Fruit fly (Drosophila melanogaster) whole organism, pupa: ENCODE results near the gene QIL1.

Source experiments
- CG10348 ChIP-seq: fragments of 200-800 bp; sonication (Bioruptor generic); IDR thresholded peaks from 2 replicates; pipeline ENCODE4 v1.3.6; 2022; ENCODE audit warnings: missing biosample characterization, missing genetic modification characterization
- CG12605 ChIP-seq: fragments of 200-800 bp; sonication (Bioruptor generic); IDR thresholded peaks from 2 replicates; pipeline ENCODE4 v1.3.6; 2022; ENCODE audit warnings: missing biosample characterization, missing genetic modification characterization
- CG13204 ChIP-seq: fragments of 200-800 bp; sonication (Bioruptor generic); optimal IDR thresholded peaks from 2 replicates; lab custom pipeline; 2018; ENCODE audit warnings: missing biosample characterization, mild to moderate bottlenecking, missing genetic modification characterization, moderate library complexity
- CG14655 ChIP-seq: fragments of 200-800 bp; sonication (Bioruptor generic); optimal IDR thresholded peaks from 3 replicates; lab custom pipeline; 2017; ENCODE audit warnings: mild to moderate bottlenecking, missing biosample characterization, missing genetic modification reagents, missing genetic modification characterization
- CG15710 ChIP-seq: fragments of 200-800 bp; sonication (Bioruptor generic); optimal IDR thresholded peaks from 2 replicates; lab custom pipeline; 2018; ENCODE audit warnings: missing biosample characterization, mild to moderate bottlenecking, missing genetic modification characterization, moderate library complexity
- CG17806 ChIP-seq: fragments of 200-800 bp; sonication (Bioruptor generic); optimal IDR thresholded peaks from 2 replicates; lab custom pipeline; 2018; ENCODE audit warnings: missing biosample characterization, mild to moderate bottlenecking, missing genetic modification characterization, moderate library complexity
- CG32121 ChIP-seq: fragments of 200-800 bp; sonication (Bioruptor generic); IDR thresholded peaks from 2 replicates; pipeline ENCODE4 v1.3.6; 2022; ENCODE audit warnings: missing biosample characterization, missing genetic modification characterization
- CG34367 ChIP-seq: fragments of 200-800 bp; sonication (Bioruptor generic); optimal IDR thresholded peaks from 2 replicates; lab custom pipeline; 2018; ENCODE audit warnings: missing biosample characterization, mild to moderate bottlenecking, missing genetic modification characterization
- CG4496 ChIP-seq: fragments of 200-800 bp; sonication (Bioruptor generic); IDR thresholded peaks from 3 replicates; pipeline ENCODE4 v1.3.6; 2022; ENCODE audit warnings: missing biosample characterization, missing genetic modification characterization
- CG8159 ChIP-seq: fragments of 200-800 bp; sonication (Bioruptor generic); optimal IDR thresholded peaks from 3 replicates; lab custom pipeline; 2018; ENCODE audit warnings: missing biosample characterization, mild to moderate bottlenecking, missing genetic modification characterization, moderate library complexity
- CG8301 ChIP-seq: fragments of 200-800 bp; sonication (Bioruptor generic); optimal IDR thresholded peaks from 2 replicates; lab custom pipeline; 2018; ENCODE audit warnings: missing biosample characterization, mild to moderate bottlenecking, missing genetic modification characterization
- CG9948 ChIP-seq: fragments of 200-800 bp; sonication (Bioruptor generic); optimal IDR thresholded peaks from 2 replicates; lab custom pipeline; 2018; ENCODE audit warnings: missing biosample characterization, mild to moderate bottlenecking, missing genetic modification characterization, moderate library complexity
- D1 ChIP-seq: fragments of 200-800 bp; sonication (Bioruptor generic); optimal IDR thresholded peaks from 2 replicates; lab custom pipeline; 2018; ENCODE audit warnings: missing biosample characterization, mild to moderate bottlenecking, missing genetic modification characterization, moderate library complexity
- EcR ChIP-seq: fragments of 200-800 bp; sonication (Bioruptor generic); optimal IDR thresholded peaks from 3 replicates; lab custom pipeline; 2019; ENCODE audit warnings: missing biosample characterization, missing genetic modification characterization, mild to moderate bottlenecking, moderate library complexity, missing genetic modification reagents
- Ets98B ChIP-seq: fragments of 200-800 bp; sonication (Bioruptor generic); IDR thresholded peaks from 2 replicates; pipeline ENCODE4 v1.3.6; 2022; ENCODE audit warnings: missing biosample characterization, missing genetic modification characterization
- Pif1A ChIP-seq: fragments of 200-800 bp; sonication (Bioruptor generic); optimal IDR thresholded peaks from 3 replicates; lab custom pipeline; 2016; ENCODE audit warnings: missing biosample characterization, missing genetic modification characterization
- Pif1B ChIP-seq: fragments of 200-800 bp; sonication (Bioruptor generic); optimal IDR thresholded peaks from 3 replicates; lab custom pipeline; 2016; ENCODE audit warnings: missing biosample characterization, missing genetic modification characterization
- Snoo ChIP-seq: fragments of 200-800 bp; sonication (Bioruptor generic); optimal IDR thresholded peaks from 3 replicates; lab custom pipeline; 2017; ENCODE audit warnings: missing biosample characterization, mild to moderate bottlenecking, missing genetic modification characterization, inconsistent platforms
- fd96Ca ChIP-seq: fragments of 200-800 bp; sonication (Bioruptor generic); IDR thresholded peaks from 3 replicates; pipeline ENCODE4 v1.3.6; 2022; ENCODE audit warnings: missing biosample characterization, missing genetic modification characterization
- gl ChIP-seq: fragments of 200-800 bp; sonication (Bioruptor generic); optimal IDR thresholded peaks from 2 replicates; lab custom pipeline; 2018; ENCODE audit warnings: missing biosample characterization, mild to moderate bottlenecking, missing genetic modification characterization
- rn ChIP-seq: fragments of 200-800 bp; sonication (Bioruptor generic); IDR thresholded peaks from 2 replicates; pipeline ENCODE4 v1.3.6; 2022; ENCODE audit warnings: missing biosample characterization, missing genetic modification characterization

The QIL1 gene

dm6 chr3L:17430957-17431585 lies 34.7 kb upstream of the QIL1 start:
- TF ChIP-seq CG34367 (tag; lab: Kevin White, UChicago) (no peak), CG8301 (tag; lab: Kevin White, UChicago) (peak; percentile 18), CG14655 (GFP tag; lab: Kevin White, UChicago) (peak; percentile 30), CG12605 (GFP tag; lab: Robert Waterston, UW) (peak; percentile 15; the same call in 1 of the 2 replicates), Pif1A (peak; percentile 32), rn (GFP tag; lab: Robert Waterston, UW) (no peak), CG8159 (tag; lab: Kevin White, UChicago) (peak; percentile 33), CG4496 (GFP tag; lab: Robert Waterston, UW) (no peak)

dm6 chr3L:17432947-17433346 lies 32.8 kb upstream of the QIL1 start, which contains the start of gene frc:
frc (minus strand) TSS chr3L:17433190.
- TF ChIP-seq CG4496 (GFP tag; lab: Robert Waterston, UW) (peak; percentile 61; the same call in 2 of the 3 replicates), CG12605 (GFP tag; lab: Robert Waterston, UW) (0 out of 2 replicates have a peak, but pooled peaks have one; percentile 24), CG32121 (GFP tag; lab: Robert Waterston, UW) (peak; percentile 43; the same call in 1 of the 2 replicates), CG13204 (GFP tag; lab: Kevin White, UChicago) (no peak), CG14655 (GFP tag; lab: Kevin White, UChicago) (no peak), CG8301 (tag; lab: Kevin White, UChicago) (no peak), CG15710 (tag; lab: Kevin White, UChicago) (no peak)

dm6 chr3L:17433555-17433954 lies 32.2 kb upstream of the QIL1 start, which contains the start of the genes Coq4 and CG32176:
Coq4 (minus strand) TSS chr3L:17433621.
CG32176 (plus strand) TSS chr3L:17433868.
- TF ChIP-seq EcR, result no peak
- TF ChIP-seq Pif1B (GFP tag; lab: Kevin White, UChicago), result peak; percentile 95
- peak; percentile 98 for TF ChIP-seq CG32121 (GFP tag; lab: Robert Waterston, UW)
- TF ChIP-seq D1 (tag; lab: Kevin White, UChicago), result peak; percentile 91
- TF ChIP-seq CG9948 (tag; lab: Kevin White, UChicago), result peak; percentile 95
- TF ChIP-seq CG34367 (tag; lab: Kevin White, UChicago), result peak; percentile 93
- TF ChIP-seq fd96Ca (GFP tag; lab: Robert Waterston, UW), result peak; percentile 94
- TF ChIP-seq Pif1A, result peak; percentile 97
- TF ChIP-seq CG12605 (GFP tag; lab: Robert Waterston, UW), result peak; percentile 93
- TF ChIP-seq CG14655 (GFP tag; lab: Kevin White, UChicago), result peak; percentile 95
- TF ChIP-seq CG17806, result peak; percentile 96
- TF ChIP-seq Ets98B (GFP tag; lab: Robert Waterston, UW), result peak; percentile 97
- TF ChIP-seq Snoo, result peak; percentile 95
- TF ChIP-seq rn (GFP tag; lab: Robert Waterston, UW), result peak; percentile 95
- TF ChIP-seq CG8159 (tag; lab: Kevin White, UChicago), result peak; percentile 94
- peak; percentile 86 for TF ChIP-seq gl
- peak; percentile 98 for TF ChIP-seq CG4496 (GFP tag; lab: Robert Waterston, UW)
- TF ChIP-seq CG8301 (tag; lab: Kevin White, UChicago), result peak; percentile 96
- peak; percentile 74 for TF ChIP-seq CG13204 (GFP tag; lab: Kevin White, UChicago)
- TF ChIP-seq CG15710 (tag; lab: Kevin White, UChicago), result peak; percentile 95
- peak; percentile 85 for TF ChIP-seq CG10348 (GFP tag; lab: Robert Waterston, UW)

DNA sequence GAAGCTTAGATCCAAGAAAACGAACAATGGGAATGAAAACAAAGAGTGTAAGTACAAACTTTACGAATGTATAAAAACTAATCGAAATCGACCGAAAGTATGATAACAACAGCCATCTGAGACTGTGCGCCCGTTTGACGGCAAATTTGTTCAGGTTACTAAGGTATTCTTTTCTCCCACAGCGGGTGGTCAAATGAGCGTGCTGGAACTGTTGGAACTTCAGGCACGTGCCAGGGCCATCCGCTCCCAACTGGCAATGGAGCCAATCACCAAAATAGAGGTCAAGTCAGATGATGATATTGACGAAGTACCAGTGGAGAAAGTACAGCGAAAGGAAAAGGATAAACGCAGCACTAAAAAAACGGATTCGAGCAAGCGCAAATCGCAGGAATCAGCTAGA lies 29.4 kb upstream of the QIL1 start, which contains the start of gene CG12229:
Gene CG12229 (minus strand): TSS at position 101 of the 400 bp plus-strand sequence.
- no peak for TF ChIP-seq Snoo
- no peak for TF ChIP-seq CG8301 (tag; lab: Kevin White, UChicago)
- no peak for TF ChIP-seq CG9948 (tag; lab: Kevin White, UChicago)
- no peak for TF ChIP-seq CG32121 (GFP tag; lab: Robert Waterston, UW)
- no peak for TF ChIP-seq gl
- no peak for TF ChIP-seq CG15710 (tag; lab: Kevin White, UChicago)
- TF ChIP-seq D1 (tag; lab: Kevin White, UChicago), result no peak
- TF ChIP-seq CG10348 (GFP tag; lab: Robert Waterston, UW), result no peak
- TF ChIP-seq CG17806, result no peak
- no peak for TF ChIP-seq Ets98B (GFP tag; lab: Robert Waterston, UW)
- no peak for TF ChIP-seq CG4496 (GFP tag; lab: Robert Waterston, UW)
- TF ChIP-seq, all 21 proteins: peak for 0

DNA sequence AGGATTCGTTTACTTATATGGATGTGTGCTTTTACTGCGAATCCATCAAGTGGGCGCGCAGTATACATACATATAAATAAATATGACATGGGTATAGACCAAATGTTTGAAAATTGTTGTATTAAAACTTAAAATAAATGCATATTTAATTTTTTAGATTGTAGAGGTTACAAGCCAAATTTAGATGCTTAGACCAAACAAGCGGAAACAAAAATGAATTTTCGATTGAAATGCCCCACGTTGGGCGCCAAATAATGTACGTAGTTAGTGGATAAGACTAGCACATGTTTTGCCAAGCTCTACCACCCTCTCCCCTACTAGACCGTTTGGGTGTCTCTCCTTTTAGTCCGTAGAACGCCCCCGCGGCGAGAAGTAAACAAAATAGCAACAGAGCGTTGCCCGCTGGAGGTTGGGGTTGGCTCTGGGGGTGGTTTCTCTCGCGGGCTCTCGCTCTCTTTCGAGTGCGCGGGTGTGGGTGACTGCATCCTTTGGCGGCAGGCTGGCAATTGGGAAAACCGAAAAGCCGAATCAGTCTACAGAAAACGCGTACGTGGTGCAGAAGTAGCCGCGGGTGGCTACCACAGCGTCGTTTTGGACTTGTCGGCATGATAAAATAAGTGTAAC lies 26.8 kb upstream of the QIL1 start, which contains the start of gene CG18265:
Gene CG18265 (plus strand): TSS at position 530 of the 624 bp plus-strand sequence.
- TF ChIP-seq CG8159 (tag; lab: Kevin White, UChicago) (no peak), CG17806 (no peak), CG12605 (GFP tag; lab: Robert Waterston, UW) (no peak; the same call in 1 of the 2 replicates), Pif1B (GFP tag; lab: Kevin White, UChicago) (no peak), Pif1A (no peak), fd96Ca (GFP tag; lab: Robert Waterston, UW) (no peak), D1 (tag; lab: Kevin White, UChicago) (no peak), CG10348 (GFP tag; lab: Robert Waterston, UW) (no peak), Snoo (no peak), CG14655 (GFP tag; lab: Kevin White, UChicago) (no peak), CG8301 (tag; lab: Kevin White, UChicago) (no peak), rn (GFP tag; lab: Robert Waterston, UW) (no peak), CG13204 (GFP tag; lab: Kevin White, UChicago) (no peak), CG4496 (GFP tag; lab: Robert Waterston, UW) (no peak), CG9948 (tag; lab: Kevin White, UChicago) (no peak), EcR (no peak), CG34367 (tag; lab: Kevin White, UChicago) (no peak), CG15710 (tag; lab: Kevin White, UChicago) (no peak)
